Fruit fly (Drosophila melanogaster): ENCODE results near the gene Tsen54.

Tsen54 gene

dm6 chr3L:12163082-12163481 lies 42.7 kb downstream of the Tsen54 start:
- TF ChIP-seq Lpt (GFP tag; optimal IDR thresholded peaks at IDR 0.05) (no peak), Eip78C (GFP tag) (no peak), CG6854 (GFP tag; optimal IDR thresholded peaks at IDR 0.05) (no peak), Gug (GFP tag; IDR thresholded peaks at IDR 0.05) (no peak), lz (GFP tag; optimal IDR thresholded peaks at IDR 0.05) (no peak), Met (GFP tag; optimal IDR thresholded peaks at IDR 0.05) (no peak), Eip93F (GFP tag; optimal IDR thresholded peaks at IDR 0.05) (no peak), fd59A (GFP tag; optimal IDR thresholded peaks at IDR 0.05) (no peak), CG11762 (GFP tag; optimal IDR thresholded peaks at IDR 0.05; ENCODE audit: insufficient read depth) (no peak)

DNA sequence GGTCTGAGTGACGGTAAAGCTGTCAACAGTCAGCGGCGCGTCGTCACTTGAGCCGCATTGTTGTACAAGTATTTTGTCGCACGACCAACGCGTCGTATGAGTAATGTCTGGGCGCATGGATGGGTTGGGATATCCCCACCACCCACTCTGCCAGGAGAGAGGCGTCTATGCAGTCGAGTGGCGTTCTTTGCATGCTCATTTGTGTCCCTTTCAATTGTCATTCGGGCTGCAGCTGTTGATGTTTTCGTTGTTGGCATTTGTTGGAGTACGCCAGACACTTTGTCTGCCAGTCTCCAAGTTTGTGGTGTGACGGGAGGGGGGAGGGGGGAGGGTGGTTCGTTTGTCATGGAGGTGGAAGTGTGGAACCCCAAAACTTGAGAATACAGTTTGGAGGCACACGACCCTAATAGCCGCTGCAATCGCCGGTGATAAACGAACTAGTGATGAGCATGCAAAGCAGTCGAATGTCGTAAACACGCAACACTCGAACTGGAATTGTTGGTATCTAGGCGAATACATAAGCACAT lies 43.6 kb downstream of the Tsen54 start:
- TF ChIP-seq eg (GFP tag; IDR thresholded peaks at IDR 0.05) (no peak), salr (GFP tag; optimal IDR thresholded peaks at IDR 0.05) (no peak), CG10631 (GFP tag; optimal IDR thresholded peaks at IDR 0.05) (no peak), Ets21C (GFP tag; optimal IDR thresholded peaks at IDR 0.05) (no peak), CG6854 (GFP tag; optimal IDR thresholded peaks at IDR 0.05) (no peak), acj6 (GFP tag; optimal IDR thresholded peaks at IDR 0.05) (no peak), CG31627 (GFP tag; optimal IDR thresholded peaks at IDR 0.05) (no peak), CG1621 (tag; optimal IDR thresholded peaks at IDR 0.05) (no peak), Hr4 (GFP tag; optimal IDR thresholded peaks at IDR 0.05) (no peak), net (GFP tag; optimal IDR thresholded peaks at IDR 0.05) (no peak), topi (GFP tag; optimal IDR thresholded peaks at IDR 0.05) (no peak)

Data from whole organism, prepupa.